Fruit fly (Drosophila melanogaster) whole organism, embryonic: ENCODE measurements around the gene CG1172.

Experiments used
- B-H2 ChIP-seq: fragments of 200-800 bp; sonication (Bioruptor generic); optimal IDR thresholded peaks from 2 replicates; lab custom pipeline; 2018; ENCODE audit warnings: missing biosample characterization, mild to moderate bottlenecking, missing genetic modification characterization
- CG11695 ChIP-seq: fragments of 200-800 bp; sonication (Bioruptor generic); IDR thresholded peaks from 3 replicates; pipeline ENCODE4 v1.3.6; 2022; ENCODE audit warnings: missing biosample characterization, missing genetic modification characterization
- CG13624 ChIP-seq: fragments of 200-800 bp; sonication (Bioruptor generic); optimal IDR thresholded peaks from 2 replicates; lab custom pipeline; 2016; ENCODE audit warnings: missing biosample characterization, missing genetic modification characterization
- CG14667 ChIP-seq: fragments of 200-800 bp; sonication (Bioruptor generic); IDR thresholded peaks from 2 replicates; pipeline ENCODE4 v1.3.6; 2022; ENCODE audit warnings: missing biosample characterization, missing genetic modification characterization
- CG17186 ChIP-seq: fragments of 200-800 bp; sonication (Bioruptor generic); optimal IDR thresholded peaks from 3 replicates; lab custom pipeline; 2017; ENCODE audit warnings: missing biosample characterization, missing genetic modification reagents, missing genetic modification characterization
- CG17359 ChIP-seq: fragments of 200-800 bp; sonication (Bioruptor generic); optimal IDR thresholded peaks from 3 replicates; lab custom pipeline; 2018; ENCODE audit warnings: missing biosample characterization, mild to moderate bottlenecking, missing genetic modification characterization, moderate library complexity
- CG17385 ChIP-seq: fragments of 200-800 bp; sonication (Bioruptor generic); optimal IDR thresholded peaks from 3 replicates; lab custom pipeline; 2018; ENCODE audit warnings: missing biosample characterization, mild to moderate bottlenecking, missing genetic modification characterization
- CG17912 ChIP-seq: fragments of 200-800 bp; sonication (Bioruptor generic); optimal IDR thresholded peaks from 2 replicates; lab custom pipeline; 2018; ENCODE audit warnings: missing biosample characterization, mild to moderate bottlenecking, missing genetic modification characterization
- CG18262 ChIP-seq: fragments of 200-800 bp; optimal IDR thresholded peaks from 3 replicates; lab custom pipeline; 2019; ENCODE audit warnings: missing biosample characterization, mild to moderate bottlenecking, missing genetic modification characterization, moderate library complexity
- CG18476 ChIP-seq: fragments of 200-800 bp; sonication (Bioruptor generic); optimal IDR thresholded peaks from 2 replicates; lab custom pipeline; 2016; ENCODE audit warnings: missing biosample characterization, mild to moderate bottlenecking, missing genetic modification characterization
- CG2116 ChIP-seq: fragments of 200-800 bp; sonication (Bioruptor generic); optimal IDR thresholded peaks from 3 replicates; lab custom pipeline; 2018; ENCODE audit warnings: missing biosample characterization, mild to moderate bottlenecking, missing genetic modification characterization
- CG2199 ChIP-seq: fragments of 200-800 bp; sonication (Bioruptor generic); IDR thresholded peaks from 3 replicates; pipeline ENCODE4 v1.3.6; 2022; ENCODE audit warnings: missing biosample characterization, missing genetic modification characterization
- CG2889 ChIP-seq: fragments of 200-800 bp; sonication (Bioruptor generic); IDR thresholded peaks from 3 replicates; pipeline ENCODE4 v1.3.6; 2022; ENCODE audit warnings: missing biosample characterization, missing genetic modification characterization
- CG3726 ChIP-seq: fragments of 200-800 bp; sonication (Bioruptor generic); IDR thresholded peaks from 3 replicates; pipeline ENCODE4, ENCODE4 v1.3.6; 2022; ENCODE audit warnings: missing biosample characterization, missing genetic modification characterization
- CG6765 ChIP-seq: fragments of 200-800 bp; sonication (Bioruptor generic); optimal IDR thresholded peaks from 3 replicates; lab custom pipeline; 2017; ENCODE audit warnings: missing biosample characterization, mild to moderate bottlenecking, missing genetic modification characterization
- CG7372 ChIP-seq: fragments of 200-800 bp; sonication (Bioruptor generic); IDR thresholded peaks from 2 replicates; pipeline ENCODE4 v1.3.6; 2022; ENCODE audit warnings: missing biosample characterization, missing genetic modification characterization
- CG7556 ChIP-seq: fragments of 200-800 bp; sonication (Bioruptor generic); optimal IDR thresholded peaks from 2 replicates; lab custom pipeline; 2017; ENCODE audit warnings: missing biosample characterization, mild to moderate bottlenecking, missing genetic modification characterization
- CG8089 ChIP-seq: fragments of 200-800 bp; sonication (Bioruptor generic); optimal IDR thresholded peaks from 3 replicates; lab custom pipeline; 2016; ENCODE audit warnings: missing biosample characterization, missing genetic modification characterization
- CG8290 ChIP-seq, 3 experiments: fragments of 200-800 bp; sonication (Bioruptor generic); optimal IDR thresholded peaks; 2 replicates each; lab custom pipeline; 2016 to 2019; ENCODE audit warnings: missing biosample characterization in 3 of 3, missing genetic modification characterization in 3 of 3, mild to moderate bottlenecking in 2 of 3, moderate library complexity in 1 of 3
- CG9817 ChIP-seq: fragments of 200-800 bp; sonication (Bioruptor generic); optimal IDR thresholded peaks from 2 replicates; lab custom pipeline; 2018; ENCODE audit warnings: missing biosample characterization, mild to moderate bottlenecking, missing genetic modification characterization, moderate library complexity
- CHES-1-like ChIP-seq: fragments of 200-800 bp; sonication (Bioruptor generic); optimal IDR thresholded peaks from 2 replicates; lab custom pipeline; 2016; ENCODE audit warnings: missing biosample characterization, missing genetic modification characterization
- CoRest ChIP-seq: fragments of 200-800 bp; sonication (Bioruptor generic); optimal IDR thresholded peaks from 3 replicates; lab custom pipeline; 2018; ENCODE audit warnings: missing biosample characterization, mild to moderate bottlenecking, missing genetic modification characterization, moderate library complexity
- CrebB ChIP-seq: fragments of 200-800 bp; sonication (Bioruptor generic); optimal IDR thresholded peaks from 3 replicates; lab custom pipeline; 2018; ENCODE audit warnings: missing biosample characterization, mild to moderate bottlenecking, missing genetic modification characterization
- Dip3 ChIP-seq: fragments of 200-800 bp; sonication (Bioruptor generic); optimal IDR thresholded peaks from 3 replicates; lab custom pipeline; 2016; ENCODE audit warnings: missing biosample characterization, missing genetic modification characterization
- Dll ChIP-seq: fragments of 200-800 bp; sonication (Bioruptor generic); IDR thresholded peaks from 4 replicates; pipeline ENCODE4 v1.3.6; 2022; ENCODE audit warnings: missing biosample characterization, missing genetic modification characterization; ENCODE audit not compliant: partially characterized antibody
- HmgD ChIP-seq: fragments of 200-800 bp; sonication (Bioruptor generic); optimal IDR thresholded peaks from 3 replicates; lab custom pipeline; 2016; ENCODE audit warnings: missing biosample characterization, missing genetic modification characterization
- Lim3 ChIP-seq: fragments of 200-800 bp; sonication (Bioruptor generic); IDR thresholded peaks from 2 replicates; pipeline ENCODE4 v1.3.6; 2022; ENCODE audit warnings: missing biosample characterization, missing genetic modification characterization
- Max ChIP-seq: fragments of 200-800 bp; sonication (Bioruptor generic); optimal IDR thresholded peaks from 2 replicates; lab custom pipeline; 2016; ENCODE audit warnings: missing biosample characterization, mild to moderate bottlenecking, missing genetic modification characterization
- Mrtf ChIP-seq: fragments of 200-800 bp; sonication (Bioruptor generic); IDR thresholded peaks from 3 replicates; pipeline ENCODE4 v1.3.6; 2022; ENCODE audit warnings: missing biosample characterization, missing genetic modification characterization
- Pdp1 ChIP-seq, 2 experiments: fragments of 200-800 bp; sonication (Bioruptor generic); optimal IDR thresholded peaks; 3 replicates each; lab custom pipeline; 2016; ENCODE audit warnings: missing biosample characterization in 2 of 2, missing genetic modification characterization in 2 of 2, mild to moderate bottlenecking in 1 of 2, moderate library complexity in 1 of 2
- Rfx ChIP-seq: fragments of 200-800 bp; sonication (Bioruptor generic); IDR thresholded peaks from 2 replicates; pipeline ENCODE4 v1.3.6; 2022; ENCODE audit warnings: missing biosample characterization, missing genetic modification characterization
- Sin3A ChIP-seq: fragments of >200 bp; optimal IDR thresholded peaks from 2 replicates; lab custom pipeline; 2018
- Six4 ChIP-seq: fragments of 200-800 bp; sonication (Bioruptor generic); optimal IDR thresholded peaks from 2 replicates; lab custom pipeline; 2016; ENCODE audit warnings: missing biosample characterization, missing genetic modification characterization
- Spps ChIP-seq: fragments of 200-800 bp; sonication (Bioruptor generic); optimal IDR thresholded peaks from 2 replicates; lab custom pipeline; 2018; ENCODE audit warnings: missing biosample characterization, mild to moderate bottlenecking, missing genetic modification characterization
- br ChIP-seq: fragments of >200 bp; optimal IDR thresholded peaks from 2 replicates; lab custom pipeline; 2017
- crc ChIP-seq: fragments of 200-800 bp; sonication (Bioruptor generic); optimal IDR thresholded peaks from 2 replicates; lab custom pipeline; 2016; ENCODE audit warnings: missing biosample characterization, missing genetic modification characterization
- exex ChIP-seq: fragments of 200-800 bp; sonication (Bioruptor generic); optimal IDR thresholded peaks from 4 replicates; lab custom pipeline; 2018; ENCODE audit warnings: missing biosample characterization, mild to moderate bottlenecking, missing genetic modification characterization, moderate library complexity
- eyg ChIP-seq: fragments of 200-800 bp; sonication (Bioruptor generic); optimal IDR thresholded peaks from 3 replicates; lab custom pipeline; 2016; ENCODE audit warnings: missing biosample characterization, missing genetic modification characterization
- gro ChIP-seq: fragments of 200-800 bp; sonication (Bioruptor generic); optimal IDR thresholded peaks from 2 replicates; lab custom pipeline; 2016; ENCODE audit warnings: missing biosample characterization, missing genetic modification characterization
- hth ChIP-seq: fragments of >200 bp; optimal IDR thresholded peaks from 2 replicates; lab custom pipeline; 2017; ENCODE audit warnings: inconsistent platforms
- kay ChIP-seq: fragments of 200-800 bp; sonication (Bioruptor generic); optimal IDR thresholded peaks from 2 replicates; lab custom pipeline; 2016; ENCODE audit warnings: missing biosample characterization, missing genetic modification characterization
- nerfin-1 ChIP-seq: fragments of 200-800 bp; sonication (Bioruptor generic); optimal IDR thresholded peaks from 3 replicates; lab custom pipeline; 2019; ENCODE audit warnings: missing biosample characterization, mild to moderate bottlenecking, missing genetic modification characterization, moderate library complexity
- oc ChIP-seq: fragments of 200-800 bp; sonication (Bioruptor generic); optimal IDR thresholded peaks from 2 replicates; lab custom pipeline; 2018; ENCODE audit warnings: missing biosample characterization, mild to moderate bottlenecking, missing genetic modification characterization, moderate library complexity
- pfk ChIP-seq: fragments of 200-800 bp; sonication (Bioruptor generic); optimal IDR thresholded peaks from 2 replicates; lab custom pipeline; 2018; ENCODE audit warnings: missing biosample characterization, mild to moderate bottlenecking, missing genetic modification characterization, moderate library complexity
- prd ChIP-seq, 3 experiments: fragments of >200 bp in 2 of 3; fragments of 200-800 bp in 1 of 3; sonication (Bioruptor generic) in 1 of 3; optimal IDR thresholded peaks in 2 of 3; IDR thresholded peaks in 1 of 3; 2 replicates in 2 of 3; 3 replicates in 1 of 3; pipeline versions ENCODE4 v1.3.6 to Lab custom; 2017 to 2022; ENCODE audit warnings: missing biosample characterization in 1 of 3, missing genetic modification characterization in 1 of 3
- sim ChIP-seq: fragments of 200-800 bp; sonication (Bioruptor generic); IDR thresholded peaks from 2 replicates; pipeline ENCODE4 v1.3.6; 2022; ENCODE audit warnings: missing biosample characterization, missing genetic modification characterization
- slp2 ChIP-seq: fragments of 200-800 bp; sonication (Bioruptor generic); optimal IDR thresholded peaks from 2 replicates; lab custom pipeline; 2016; ENCODE audit warnings: missing biosample characterization, missing genetic modification characterization
- stwl ChIP-seq: fragments of 200-800 bp; sonication (Bioruptor generic); optimal IDR thresholded peaks from 3 replicates; lab custom pipeline; 2018; ENCODE audit warnings: missing biosample characterization, mild to moderate bottlenecking, missing genetic modification characterization, moderate library complexity
- trh ChIP-seq: fragments of 200-800 bp; sonication (Bioruptor generic); optimal IDR thresholded peaks from 2 replicates; lab custom pipeline; 2016; ENCODE audit warnings: missing biosample characterization, missing genetic modification characterization
- wek ChIP-seq: fragments of 200-800 bp; sonication (Bioruptor generic); optimal IDR thresholded peaks from 3 replicates; lab custom pipeline; 2018; ENCODE audit warnings: missing biosample characterization, mild to moderate bottlenecking, missing genetic modification characterization, moderate library complexity

Gene CG1172

DNA sequence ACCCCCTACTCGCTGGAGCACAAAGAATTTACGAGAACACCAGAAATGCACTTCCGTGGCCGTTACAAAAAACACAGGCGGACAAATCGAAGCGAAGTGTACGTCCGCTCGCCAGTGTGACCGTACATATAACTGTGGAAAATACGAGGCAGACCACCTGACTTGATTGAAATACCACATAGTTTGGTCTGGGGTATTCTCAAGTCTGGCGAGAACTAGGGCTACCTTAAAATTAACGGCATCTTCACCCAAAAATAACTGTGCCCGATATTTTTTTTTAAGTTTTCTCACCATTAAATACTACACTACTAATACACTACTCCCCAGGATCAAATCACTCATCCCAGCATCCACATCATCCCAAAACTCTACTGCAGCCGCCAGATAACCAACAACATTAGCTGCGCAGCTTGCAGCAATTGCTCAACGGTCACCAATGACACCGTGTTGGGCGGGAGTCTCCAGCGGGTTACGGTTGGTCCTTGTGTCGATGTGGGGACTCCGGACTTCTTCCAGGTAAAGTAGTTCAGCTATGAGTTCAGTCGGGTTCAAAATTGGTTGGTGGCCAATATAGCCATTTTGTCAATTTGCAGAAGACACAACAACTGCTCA is 25.4 kb upstream of the CG1172 start, which contains the start of gene Cerk (continued):
- TF ChIP-seq nerfin-1 (tag; lab: Kevin White, UChicago) (no peak), kay (GFP tag; lab: Kevin White, UChicago) (peak; percentile 9), Dll (GFP tag; lab: Robert Waterston, UW) (peak; percentile 58; the same call in 3 of the 4 replicates), Dip3 (peak; percentile 7), CG3726 (GFP tag; lab: Robert Waterston, UW) (no peak), Six4 (GFP tag; lab: Kevin White, UChicago) (no peak), Rfx (GFP tag; lab: Robert Waterston, UW) (peak; percentile 73), eyg (peak; percentile 59), Spps (no peak), Pdp1 (GFP tag; optimal IDR thresholded peaks at IDR 0.05; lab: Kevin White, UChicago) (peak in 1 of 2 experiments; percentile 61), CG7556 (GFP tag; lab: Kevin White, UChicago) (no peak), CG2199 (GFP tag; lab: Robert Waterston, UW) (0 out of 3 replicates have a peak, but pooled peaks have one; percentile 25), CG17186 (GFP tag; lab: Kevin White, UChicago) (peak; percentile 66), Max (no peak), oc (tag; lab: Kevin White, UChicago) (no peak), stwl (tag; lab: Kevin White, UChicago) (peak; percentile 74), B-H2 (GFP tag; lab: Kevin White, UChicago) (peak; percentile 21), br (lab: Kevin White, UChicago) (no peak), CG11695 (GFP tag; lab: Robert Waterston, UW) (no peak), wek (peak; percentile 99), CG17359 (tag; lab: Kevin White, UChicago) (no peak), CG8290 (GFP tag; optimal IDR thresholded peaks at IDR 0.05; lab: Kevin White, UChicago) (peak; percentile 30), CG8290 (tag; optimal IDR thresholded peaks at IDR 0.05; lab: Kevin White, UChicago) (peak; percentile 28 to 86), crc (GFP tag; lab: Kevin White, UChicago) (no peak), slp2 (GFP tag; lab: Kevin White, UChicago) (no peak), CG8089 (GFP tag; lab: Kevin White, UChicago) (no peak), CG13624 (GFP tag; lab: Kevin White, UChicago) (peak; percentile 41), CG6765 (GFP tag; lab: Kevin White, UChicago) (no peak), trh (GFP tag; lab: Kevin White, UChicago) (no peak), CG18476 (no peak), Sin3A (peak; percentile 70), sim (GFP tag; lab: Robert Waterston, UW) (no peak), CG7372 (GFP tag; lab: Robert Waterston, UW) (no peak), prd (optimal IDR thresholded peaks at IDR 0.05; lab: Kevin White, UChicago) (no peak), prd (GFP tag; IDR thresholded peaks at IDR 0.05; lab: Robert Waterston, UW) (peak; percentile 48; the same call in 1 of the 3 replicates), CG17385 (GFP tag; lab: Kevin White, UChicago) (peak; percentile 36), hth (lab: Kevin White, UChicago) (no peak), CoRest (tag; lab: Kevin White, UChicago) (peak; percentile 62), Lim3 (GFP tag; lab: Robert Waterston, UW) (no peak), CG2889 (no peak), gro (GFP tag; lab: Kevin White, UChicago) (peak; percentile 38), CG14667 (GFP tag; lab: Robert Waterston, UW) (no peak; the same call in 1 of the 2 replicates), exex (tag; lab: Kevin White, UChicago) (no peak), pfk (GFP tag; lab: Kevin White, UChicago) (no peak), CrebB (tag; lab: Kevin White, UChicago) (peak; percentile 6), CG17912 (no peak), CG2116 (peak; percentile 61), HmgD (peak; percentile 71), Mrtf (0 out of 3 replicates have a peak, but pooled peaks have one; percentile 21), CG18262 (tag; lab: Kevin White, UChicago) (no peak), CG9817 (tag; lab: Kevin White, UChicago) (peak; percentile 30), CHES-1-like (GFP tag; lab: Kevin White, UChicago) (peak; percentile 52)
